In the genomic region with DNA sequence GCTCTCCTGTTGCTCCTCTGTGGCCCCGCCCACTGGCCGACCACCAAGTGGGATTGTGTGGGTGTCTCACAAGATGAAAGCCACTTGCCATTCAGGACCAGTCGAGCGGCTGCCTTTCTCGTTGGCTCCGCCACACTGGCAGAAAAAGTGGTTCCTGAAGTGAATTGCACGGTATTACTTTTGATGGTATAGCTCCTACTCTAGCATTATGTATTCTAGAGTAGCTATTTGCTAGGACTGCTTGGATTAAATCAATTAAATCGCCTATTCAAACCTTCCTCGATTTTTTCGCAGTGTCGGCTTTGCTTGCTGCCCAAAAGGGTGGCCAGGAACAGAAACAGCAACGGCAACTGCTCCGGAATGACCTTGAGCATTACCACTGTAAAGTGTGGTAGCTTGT, we compare ENCODE assay signal across 1 fruit fly cellular context.
A peak's percentile ranks its signal among the peaks of the same experiment; 100 is the strongest.
TF ChIP-seq lines count a peak whose summit lies in the region.

No protein-coding gene starts in this region.

TF ChIP-seq in whole organism, embryonic, 481 proteins besides CTCF, POLR2A, EP300 and RAD21 (continued from another document):
- no peak for TF ChIP-seq CG31388 (GFP tag; optimal IDR thresholded peaks at IDR 0.05; lab: Kevin White, UChicago)
- no peak for TF ChIP-seq CG3065 (GFP tag; optimal IDR thresholded peaks at IDR 0.05; lab: Kevin White, UChicago)
- TF ChIP-seq CG3726 (GFP tag; IDR thresholded peaks at IDR 0.05; lab: Robert Waterston, UW): no peak
- TF ChIP-seq ara (GFP tag; IDR thresholded peaks at IDR 0.05; lab: Robert Waterston, UW): no peak
- TF ChIP-seq dimm (GFP tag; IDR thresholded peaks at IDR 0.05; lab: Robert Waterston, UW): no peak
- no peak for TF ChIP-seq Awh (GFP tag; IDR thresholded peaks at IDR 0.05; lab: Robert Waterston, UW)
- no peak for TF ChIP-seq H2.0 (GFP tag; IDR thresholded peaks at IDR 0.05; lab: Robert Waterston, UW)
- TF ChIP-seq CG15514 (GFP tag; optimal IDR thresholded peaks at IDR 0.05; lab: Kevin White, UChicago): peak; percentile 55
- no peak for TF ChIP-seq fd64A (GFP tag; optimal IDR thresholded peaks at IDR 0.05; lab: Kevin White, UChicago)
- TF ChIP-seq CG3838 (GFP tag; optimal IDR thresholded peaks at IDR 0.05; lab: Kevin White, UChicago): no peak
- TF ChIP-seq CG4404 (GFP tag; IDR thresholded peaks at IDR 0.05; lab: Robert Waterston, UW): 0 out of 2 replicates have a peak, but pooled peaks have one; percentile 40
